Worm (Caenorhabditis elegans): ENCODE measurements around the gene str-244.

The str-244 gene

ce11 chrV:3054254-3054653, 4.6 kb downstream of the str-244 start, which contains the start of gene C50H11.8:
Gene C50H11.8, plus strand, starts transcription at chrV:3054554.
- no peak for TF ChIP-seq F37D6.2 (tag; optimal IDR thresholded peaks at IDR 0.05)
- TF ChIP-seq nhr-42 (GFP tag; IDR thresholded peaks at IDR 0.05) = no peak
- TF ChIP-seq nhr-6 (tag; optimal IDR thresholded peaks at IDR 0.05) = no peak

- peak; percentile 83 for TF ChIP-seq aha-1 (tag)
- TF ChIP-seq zfp-2 (tag; optimal IDR thresholded peaks at IDR 0.05) = no peak
- no peak for TF ChIP-seq skn-1 (tag; optimal IDR thresholded peaks at IDR 0.05)
- TF ChIP-seq nhr-11 (tag; optimal IDR thresholded peaks at IDR 0.05) = no peak
- TF ChIP-seq daf-12 (tag; optimal IDR thresholded peaks at IDR 0.05) = no peak
- peak; percentile 72 for TF ChIP-seq set-16 (GFP tag; IDR thresholded peaks at IDR 0.05)
- TF ChIP-seq mxl-3 (GFP tag; optimal IDR thresholded peaks at IDR 0.05) = no peak
These were observed 12.5 kb downstream of the str-244 start for ce11 chrV:3046364-3046763.

ce11 chrV:3044837-3045236, 14.1 kb downstream of the str-244 start, which contains the start of gene F59D6.1:
Gene F59D6.1, plus strand, starts transcription at chrV:3045137.
- no peak for TF ChIP-seq arid-1 (GFP tag; conservative IDR thresholded peaks at IDR 0.05)
- no peak for TF ChIP-seq hif-1 (tag; optimal IDR thresholded peaks at IDR 0.05)
- no peak for TF ChIP-seq dmd-9 (GFP tag; IDR thresholded peaks at IDR 0.05)
- TF ChIP-seq pqm-1 (tag; optimal IDR thresholded peaks at IDR 0.05) = no peak
- no peak for TF ChIP-seq Y105C5A.15 (GFP tag; IDR thresholded peaks at IDR 0.05)
- TF ChIP-seq ceh-20 (GFP tag; IDR thresholded peaks at IDR 0.05) = no peak
- TF ChIP-seq egl-27 (tag; optimal IDR thresholded peaks at IDR 0.05) = no peak
- TF ChIP-seq lin-15B (tag; optimal IDR thresholded peaks at IDR 0.05) = no peak
- no peak for TF ChIP-seq aly-2 (tag; optimal IDR thresholded peaks at IDR 0.05)
- no peak for TF ChIP-seq ztf-7 (tag; optimal IDR thresholded peaks at IDR 0.05)
- TF ChIP-seq fkh-10 (GFP tag; optimal IDR thresholded peaks at IDR 0.05) = no peak
- TF ChIP-seq mes-2 (tag; optimal IDR thresholded peaks at IDR 0.05; ENCODE audit: poor library complexity, severe bottlenecking) = no peak

- no peak for TF ChIP-seq mxl-2 (GFP tag; conservative IDR thresholded peaks at IDR 0.05)
- TF ChIP-seq gei-8 (GFP tag; optimal IDR thresholded peaks at IDR 0.05) = no peak
- TF ChIP-seq nhr-41 (GFP tag; IDR thresholded peaks at IDR 0.05) = no peak
- no peak for TF ChIP-seq nhr-111 (GFP tag; optimal IDR thresholded peaks at IDR 0.05)
- no peak for TF ChIP-seq ceh-62 (tag; optimal IDR thresholded peaks at IDR 0.05)
- TF ChIP-seq nhr-102 (tag; optimal IDR thresholded peaks at IDR 0.05) = no peak
- TF ChIP-seq nhr-6 (tag; optimal IDR thresholded peaks at IDR 0.05) = no peak
- no peak for TF ChIP-seq ZK337.2 (GFP tag; IDR thresholded peaks at IDR 0.05)
- no peak for TF ChIP-seq daf-8 (GFP tag; IDR thresholded peaks at IDR 0.05)
- no peak for TF ChIP-seq nhr-25 (tag; optimal IDR thresholded peaks at IDR 0.05; ENCODE audit: borderline replicate concordance, insufficient read depth)
These were observed 18.0 kb downstream of the str-244 start for ce11 chrV:3040930-3041329.

- TF ChIP-seq F26F4.8 (GFP tag; conservative IDR thresholded peaks at IDR 0.05) = no peak
- no peak for TF ChIP-seq egl-27 (tag; optimal IDR thresholded peaks at IDR 0.05)
- no peak for TF ChIP-seq F49E8.2 (tag; optimal IDR thresholded peaks at IDR 0.05; ENCODE audit: borderline replicate concordance)
- TF ChIP-seq daf-16 (GFP tag; optimal IDR thresholded peaks at IDR 0.05) = no peak
- TF ChIP-seq daf-16 (tag; optimal IDR thresholded peaks at IDR 0.05) = no peak
- TF ChIP-seq daf-12 (tag; optimal IDR thresholded peaks at IDR 0.05) = no peak
These were observed 19.6 kb downstream of the str-244 start, which contains the start of gene chpf-2 for ce11 chrV:3039282-3039681. Gene chpf-2, minus strand, starts transcription at chrV:3039382.
